Fruit fly (Drosophila melanogaster) whole organism, embryonic: ENCODE data around the gene Cyp12a4.
A peak's percentile ranks its signal among the peaks of the same experiment; 100 is the strongest.

Experiments used
- Atf-2 ChIP-seq: fragments of 200-800 bp; sonication (Bioruptor generic); optimal IDR thresholded peaks from 2 replicates; lab custom pipeline; 2016; ENCODE audit warnings: missing biosample characterization, missing genetic modification characterization
- B-H1 ChIP-seq: fragments of 200-800 bp; sonication (Bioruptor generic); IDR thresholded peaks from 3 replicates; pipeline ENCODE4 v1.3.6; 2022; ENCODE audit warnings: missing biosample characterization, missing genetic modification characterization
- BtbVII ChIP-seq: fragments of 200-800 bp; sonication (Bioruptor generic); optimal IDR thresholded peaks from 3 replicates; lab custom pipeline; 2017; ENCODE audit warnings: missing biosample characterization, mild to moderate bottlenecking, missing genetic modification characterization
- Bteb2 ChIP-seq: fragments of 200-800 bp; sonication (Bioruptor generic); optimal IDR thresholded peaks from 2 replicates; lab custom pipeline; 2016; ENCODE audit warnings: missing biosample characterization, missing genetic modification characterization
- CG11085 ChIP-seq: fragments of 200-800 bp; sonication (Bioruptor generic); IDR thresholded peaks from 2 replicates; pipeline ENCODE4 v1.3.6; 2022; ENCODE audit warnings: missing biosample characterization, missing genetic modification characterization
- CG11504 ChIP-seq: fragments of 200-800 bp; sonication (Bioruptor generic); optimal IDR thresholded peaks from 3 replicates; lab custom pipeline; 2019; ENCODE audit warnings: missing biosample characterization, mild to moderate bottlenecking, missing genetic modification characterization, moderate library complexity
- CG11723 ChIP-seq: fragments of 200-800 bp; sonication (Bioruptor generic); optimal IDR thresholded peaks from 2 replicates; lab custom pipeline; 2017; ENCODE audit warnings: missing biosample characterization, mild to moderate bottlenecking, missing genetic modification characterization
- CG13287 ChIP-seq: fragments of 200-800 bp; sonication (Bioruptor generic); IDR thresholded peaks from 2 replicates; pipeline ENCODE4 v1.3.6; 2022; ENCODE audit warnings: missing biosample characterization, missing genetic modification characterization; ENCODE audit not compliant: partially characterized antibody
- CG14667 ChIP-seq: fragments of 200-800 bp; sonication (Bioruptor generic); IDR thresholded peaks from 2 replicates; pipeline ENCODE4 v1.3.6; 2022; ENCODE audit warnings: missing biosample characterization, missing genetic modification characterization
- CG18011 ChIP-seq: fragments of 200-800 bp; sonication (Bioruptor generic); optimal IDR thresholded peaks from 2 replicates; lab custom pipeline; 2017; ENCODE audit warnings: missing biosample characterization, missing genetic modification characterization, mild to moderate bottlenecking, moderate library complexity, missing genotype
- CG18262 ChIP-seq: fragments of 200-800 bp; optimal IDR thresholded peaks from 3 replicates; lab custom pipeline; 2019; ENCODE audit warnings: missing biosample characterization, mild to moderate bottlenecking, missing genetic modification characterization, moderate library complexity
- CG18599 ChIP-seq: fragments of 200-800 bp; sonication (Bioruptor generic); optimal IDR thresholded peaks from 3 replicates; lab custom pipeline; 2017; ENCODE audit warnings: missing biosample characterization, missing genetic modification characterization, mild to moderate bottlenecking, moderate library complexity, missing genetic modification reagents
- CG2116 ChIP-seq: fragments of 200-800 bp; sonication (Bioruptor generic); optimal IDR thresholded peaks from 3 replicates; lab custom pipeline; 2018; ENCODE audit warnings: missing biosample characterization, mild to moderate bottlenecking, missing genetic modification characterization
- CG2120 ChIP-seq: fragments of 200-800 bp; sonication (Bioruptor generic); optimal IDR thresholded peaks from 3 replicates; lab custom pipeline; 2016; ENCODE audit warnings: missing biosample characterization, missing genetic modification characterization
- CG31224 ChIP-seq: fragments of 200-800 bp; sonication (Bioruptor generic); IDR thresholded peaks from 2 replicates; pipeline ENCODE4 v1.3.6; 2022; ENCODE audit warnings: missing biosample characterization, missing genetic modification characterization
- CG31365 ChIP-seq: fragments of 200-800 bp; sonication (Bioruptor generic); optimal IDR thresholded peaks from 2 replicates; lab custom pipeline; 2018; ENCODE audit warnings: missing biosample characterization, mild to moderate bottlenecking, missing genetic modification characterization
- CG31388 ChIP-seq: fragments of 200-800 bp; sonication (Bioruptor generic); optimal IDR thresholded peaks from 2 replicates; lab custom pipeline; 2016; ENCODE audit warnings: missing biosample characterization, missing genetic modification characterization
- CG34376 ChIP-seq: fragments of 200-800 bp; sonication (Bioruptor generic); optimal IDR thresholded peaks from 2 replicates; lab custom pipeline; 2018; ENCODE audit warnings: missing biosample characterization, mild to moderate bottlenecking, missing genetic modification characterization
- CG4617 ChIP-seq: fragments of 200-800 bp; sonication (Bioruptor generic); optimal IDR thresholded peaks from 3 replicates; lab custom pipeline; 2016; ENCODE audit warnings: missing biosample characterization, missing genetic modification characterization, borderline replicate concordance
- CG9797 ChIP-seq: fragments of 200-800 bp; sonication (Bioruptor generic); optimal IDR thresholded peaks from 3 replicates; lab custom pipeline; 2018; ENCODE audit warnings: missing biosample characterization, mild to moderate bottlenecking, missing genetic modification characterization
- CTCF ChIP-seq: fragments of 200-800 bp; sonication (Bioruptor generic); optimal IDR thresholded peaks from 2 replicates; lab custom pipeline; 2017; ENCODE audit warnings: missing biosample characterization, mild to moderate bottlenecking, missing genetic modification characterization, moderate library complexity
- D19B ChIP-seq: fragments of 200-800 bp; sonication (Bioruptor generic); optimal IDR thresholded peaks from 2 replicates; lab custom pipeline; 2017; ENCODE audit warnings: missing biosample characterization, mild to moderate bottlenecking, missing genetic modification characterization
- Dad ChIP-seq: fragments of 200-800 bp; sonication (Bioruptor generic); optimal IDR thresholded peaks from 3 replicates; lab custom pipeline; 2016; ENCODE audit warnings: missing biosample characterization, missing genetic modification characterization
- Dek ChIP-seq: fragments of 200-800 bp; sonication (Bioruptor generic); optimal IDR thresholded peaks from 3 replicates; lab custom pipeline; 2019; ENCODE audit warnings: missing biosample characterization, mild to moderate bottlenecking, missing genetic modification characterization, moderate library complexity
- Gug ChIP-seq: fragments of 200-800 bp; sonication (Bioruptor generic); IDR thresholded peaks from 4 replicates; pipeline ENCODE4 v1.3.6; 2022; ENCODE audit warnings: missing biosample characterization, missing genetic modification characterization
- Mad ChIP-seq: fragments of 200-800 bp; sonication (Bioruptor generic); optimal IDR thresholded peaks from 2 replicates; lab custom pipeline; 2016; ENCODE audit warnings: missing biosample characterization, missing genetic modification characterization
- Mrtf ChIP-seq: fragments of 200-800 bp; sonication (Bioruptor generic); IDR thresholded peaks from 3 replicates; pipeline ENCODE4 v1.3.6; 2022; ENCODE audit warnings: missing biosample characterization, missing genetic modification characterization
- Myb ChIP-seq: fragments of 200-800 bp; sonication (Bioruptor generic); optimal IDR thresholded peaks from 2 replicates; lab custom pipeline; 2016; ENCODE audit warnings: missing biosample characterization, missing genetic modification characterization
- NFAT ChIP-seq: fragments of 200-800 bp; sonication (Bioruptor generic); IDR thresholded peaks from 2 replicates; pipeline ENCODE4 v1.3.6; 2022; ENCODE audit warnings: missing biosample characterization, missing genetic modification characterization
- Opbp ChIP-seq: fragments of 200-800 bp; sonication (Bioruptor generic); IDR thresholded peaks from 3 replicates; pipeline ENCODE4 v1.3.6; 2022; ENCODE audit warnings: missing biosample characterization, missing genetic modification characterization; ENCODE audit not compliant: partially characterized antibody
- Scr ChIP-seq: fragments of 200-800 bp; sonication (Bioruptor generic); IDR thresholded peaks from 2 replicates; pipeline ENCODE4 v1.3.6; 2022; ENCODE audit warnings: missing biosample characterization, missing genetic modification characterization; ENCODE audit not compliant: partially characterized antibody
- Sox100B ChIP-seq: fragments of 200-800 bp; sonication (Bioruptor generic); optimal IDR thresholded peaks from 3 replicates; lab custom pipeline; 2018; ENCODE audit warnings: missing biosample characterization, mild to moderate bottlenecking, missing genetic modification characterization
- al ChIP-seq: fragments of 200-800 bp; sonication (Bioruptor generic); IDR thresholded peaks from 2 replicates; pipeline ENCODE4 v1.3.6; 2022; ENCODE audit warnings: missing biosample characterization, missing genetic modification characterization
- cad ChIP-seq: fragments of >200 bp; optimal IDR thresholded peaks from 2 replicates; lab custom pipeline; 2017; ENCODE audit warnings: missing biosample characterization, missing genetic modification characterization
- ci ChIP-seq: fragments of 200-800 bp; sonication (Bioruptor generic); IDR thresholded peaks from 3 replicates; pipeline ENCODE4 v1.3.6; 2022; ENCODE audit warnings: missing biosample characterization, missing genetic modification characterization
- cwo ChIP-seq: fragments of 200-800 bp; sonication (Bioruptor generic); optimal IDR thresholded peaks from 3 replicates; lab custom pipeline; 2017; ENCODE audit warnings: missing biosample characterization, missing genetic modification characterization, mild to moderate bottlenecking, moderate library complexity, missing genetic modification reagents
- dm ChIP-seq: fragments of 200-800 bp; sonication (Bioruptor generic); optimal IDR thresholded peaks from 3 replicates; lab custom pipeline; 2016; ENCODE audit warnings: missing biosample characterization, missing genetic modification characterization
- dpn ChIP-seq, 2 experiments: fragments of 200-800 bp; sonication (Bioruptor generic); optimal IDR thresholded peaks; 3 replicates each; lab custom pipeline; 2016; ENCODE audit warnings: missing biosample characterization in 2 of 2, missing genetic modification characterization in 2 of 2
- ftz-f1 ChIP-seq: fragments of 200-800 bp; sonication (Bioruptor generic); optimal IDR thresholded peaks from 2 replicates; lab custom pipeline; 2016; ENCODE audit warnings: missing biosample characterization, missing genetic modification characterization
- hth ChIP-seq: fragments of >200 bp; optimal IDR thresholded peaks from 2 replicates; lab custom pipeline; 2017; ENCODE audit warnings: inconsistent platforms
- lola ChIP-seq, 3 experiments: fragments of >200 bp in 2 of 3; fragments of 200-800 bp in 1 of 3; sonication (Bioruptor generic) in 1 of 3; optimal IDR thresholded peaks; 2 replicates each; lab custom pipeline; 2017 to 2019; ENCODE audit warnings: missing biosample characterization in 3 of 3, missing genetic modification characterization in 3 of 3, mild to moderate bottlenecking in 1 of 3, moderate library complexity in 1 of 3
- mld ChIP-seq: fragments of 200-800 bp; sonication (Bioruptor generic); IDR thresholded peaks from 3 replicates; pipeline ENCODE4 v1.3.6; 2022; ENCODE audit warnings: missing biosample characterization, missing genetic modification characterization; ENCODE audit not compliant: partially characterized antibody
- pan ChIP-seq, 4 experiments: fragments of >200 bp in 3 of 4; fragments of 200-800 bp in 1 of 4; sonication (Bioruptor generic) in 1 of 4; optimal IDR thresholded peaks in 3 of 4; IDR thresholded peaks in 1 of 4; 2 replicates each; pipeline versions ENCODE4 v1.3.6 to Lab custom; 2017 to 2022; ENCODE audit warnings: missing biosample characterization in 2 of 4, missing genetic modification characterization in 2 of 4, mixed read lengths in 1 of 4
- seq ChIP-seq: fragments of 200-800 bp; sonication (Bioruptor generic); IDR thresholded peaks from 2 replicates; pipeline ENCODE4 v1.3.6; 2022; ENCODE audit warnings: missing biosample characterization, missing genetic modification characterization
- sim ChIP-seq: fragments of 200-800 bp; sonication (Bioruptor generic); IDR thresholded peaks from 2 replicates; pipeline ENCODE4 v1.3.6; 2022; ENCODE audit warnings: missing biosample characterization, missing genetic modification characterization
- sima ChIP-seq: fragments of 200-800 bp; sonication (Bioruptor generic); optimal IDR thresholded peaks from 2 replicates; lab custom pipeline; 2016; ENCODE audit warnings: missing biosample characterization, missing genetic modification characterization
- trem ChIP-seq: fragments of 200-800 bp; optimal IDR thresholded peaks from 3 replicates; lab custom pipeline; 2019; ENCODE audit warnings: missing biosample characterization, mild to moderate bottlenecking, missing genetic modification characterization, moderate library complexity
- zen ChIP-seq: fragments of 200-800 bp; sonication (Bioruptor generic); optimal IDR thresholded peaks from 3 replicates; lab custom pipeline; 2018; ENCODE audit warnings: missing biosample characterization, mild to moderate bottlenecking, missing genetic modification characterization, moderate library complexity
- zfh1 ChIP-seq: fragments of 200-800 bp; sonication (Bioruptor generic); IDR thresholded peaks from 3 replicates; pipeline ENCODE4 v1.3.6; 2022; ENCODE audit warnings: missing biosample characterization, missing genetic modification characterization

Gene Cyp12a4

dm6 chr3R:19093127-19093812, 41.7 kb upstream of the Cyp12a4 start (continued):
- TF ChIP-seq sim (GFP tag; lab: Robert Waterston, UW) (no peak), CG31388 (GFP tag; lab: Kevin White, UChicago) (no peak), trem (tag; lab: Kevin White, UChicago) (no peak), Scr (GFP tag; lab: Robert Waterston, UW) (no peak), cwo (GFP tag; lab: Kevin White, UChicago) (no peak), CG2116 (GFP tag; lab: Kevin White, UChicago) (no peak), CG4617 (GFP tag; lab: Kevin White, UChicago) (no peak), Sox100B (peak; percentile 54), dpn (GFP tag; optimal IDR thresholded peaks at IDR 0.05; lab: Kevin White, UChicago) (peak in 1 of 2 experiments; percentile 29), CTCF (GFP tag; lab: Kevin White, UChicago) (no peak), CG31365 (tag; lab: Kevin White, UChicago) (no peak), CG18262 (tag; lab: Kevin White, UChicago) (peak; percentile 27), CG11723 (GFP tag; lab: Kevin White, UChicago) (peak; percentile 22), Gug (peak; percentile 50; the same call in 2 of the 4 replicates), NFAT (GFP tag; lab: Robert Waterston, UW) (peak; percentile 57; the same call in 1 of the 2 replicates), CG11504 (tag; lab: Kevin White, UChicago) (peak; percentile 60), BtbVII (GFP tag; lab: Kevin White, UChicago) (peak; percentile 35), Myb (no peak), ci (peak; percentile 38; the same call in 1 of the 3 replicates), pan (optimal IDR thresholded peaks at IDR 0.05; lab: Kevin White, UChicago) (no peak), pan (GFP tag; optimal IDR thresholded peaks at IDR 0.05 in 1 of 2, IDR thresholded peaks at IDR 0.05 in 1 of 2) (peak in 1 of 2 experiments; percentile 8), zen (tag; lab: Kevin White, UChicago) (no peak), cad (no peak), CG34376 (GFP tag; lab: Kevin White, UChicago) (no peak), Mad (GFP tag; lab: Kevin White, UChicago) (no peak), hth (no peak), dm (no peak), lola (GFP tag; optimal IDR thresholded peaks at IDR 0.05; lab: Kevin White, UChicago) (peak in 1 of 3 experiments; percentile 42), sima (GFP tag; lab: Kevin White, UChicago) (no peak), CG13287 (GFP tag; lab: Robert Waterston, UW) (no peak), Mrtf (GFP tag; lab: Robert Waterston, UW) (0 out of 3 replicates have a peak, but pooled peaks have one; percentile 49), seq (no peak), Dad (GFP tag; lab: Kevin White, UChicago) (no peak), CG9797 (GFP tag; lab: Kevin White, UChicago) (no peak), mld (GFP tag; lab: Robert Waterston, UW) (no peak), Atf-2 (GFP tag; lab: Kevin White, UChicago) (peak; percentile 12), CG11085 (GFP tag; lab: Robert Waterston, UW) (no peak), zfh1 (GFP tag; lab: Robert Waterston, UW) (0 out of 3 replicates have a peak, but pooled peaks have one; percentile 3), CG2120 (GFP tag; lab: Kevin White, UChicago) (peak; percentile 49), D19B (peak; percentile 2), B-H1 (GFP tag; lab: Robert Waterston, UW) (no peak), al (GFP tag; lab: Robert Waterston, UW) (no peak), CG18011 (GFP tag; lab: Kevin White, UChicago) (no peak), Opbp (GFP tag; lab: Robert Waterston, UW) (peak; percentile 33; the same call in 1 of the 3 replicates), CG31224 (GFP tag; lab: Robert Waterston, UW) (0 out of 2 replicates have a peak, but pooled peaks have one; percentile 22), Bteb2 (GFP tag; lab: Kevin White, UChicago) (no peak), CG18599 (GFP tag; lab: Kevin White, UChicago) (no peak), CG14667 (GFP tag; lab: Robert Waterston, UW) (no peak), ftz-f1 (no peak), Dek (tag; lab: Kevin White, UChicago) (peak; percentile 9)
